Worm (Caenorhabditis elegans): ENCODE measurements around the gene nhx-5.

nhx-5 gene

ce11 chrX:10596420-10596907 lies 19.7 kb downstream of the nhx-5 start:
- TF ChIP-seq lin-39 (tag; optimal IDR thresholded peaks at IDR 0.05) = peak; percentile 16
- no peak for TF ChIP-seq nhr-76 (tag; optimal IDR thresholded peaks at IDR 0.05)
- TF ChIP-seq skn-1 (tag; optimal IDR thresholded peaks at IDR 0.05) = no peak

DNA sequence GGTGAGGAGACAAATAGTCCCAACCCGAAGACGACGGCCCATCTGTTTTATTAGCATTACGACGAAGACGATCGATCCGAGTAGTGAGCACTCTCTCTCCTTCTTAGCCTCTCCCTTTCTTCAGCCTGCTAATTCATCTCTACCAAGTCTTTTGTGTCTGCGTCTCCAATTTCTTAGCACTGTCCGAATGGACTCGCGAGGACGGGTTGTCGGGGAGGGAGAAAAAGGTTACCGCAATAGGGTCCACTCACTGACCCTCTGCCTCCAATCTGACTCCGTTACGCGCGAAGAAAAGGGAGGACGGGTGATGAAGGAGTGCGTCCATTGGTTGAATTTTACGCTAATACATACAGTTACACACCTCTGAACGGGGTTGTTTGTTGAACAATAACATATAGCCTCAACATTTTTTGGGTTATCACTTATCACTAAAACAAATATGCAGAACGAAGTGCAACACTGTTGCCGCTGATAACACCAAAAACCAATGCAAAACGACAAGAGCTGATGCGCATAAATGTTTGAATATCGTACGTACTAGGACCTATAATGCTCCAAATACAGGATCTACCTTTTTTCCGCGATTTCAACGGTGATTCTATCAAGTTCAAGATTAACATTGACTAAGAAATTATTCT lies 20.9 kb downstream of the nhx-5 start:
- TF ChIP-seq nhr-76 (tag; optimal IDR thresholded peaks at IDR 0.05) (no peak), daf-12 (tag; optimal IDR thresholded peaks at IDR 0.05) (no peak), elt-2 (tag; optimal IDR thresholded peaks at IDR 0.05) (peak; percentile 66), lsy-12 (tag; optimal IDR thresholded peaks at IDR 0.05) (peak; percentile 22), ztf-11 (tag; optimal IDR thresholded peaks at IDR 0.05) (no peak), skn-1 (tag; optimal IDR thresholded peaks at IDR 0.05) (no peak), jun-1 (tag; optimal IDR thresholded peaks at IDR 0.05) (no peak), elt-3 (tag; optimal IDR thresholded peaks at IDR 0.05) (no peak), pqm-1 (tag; optimal IDR thresholded peaks at IDR 0.05) (peak; percentile 15), nfya-1 (tag; optimal IDR thresholded peaks at IDR 0.05; ENCODE audit: insufficient read depth) (peak; percentile 93), sea-2 (GFP tag; optimal IDR thresholded peaks at IDR 0.05) (no peak), ztf-4 (tag; optimal IDR thresholded peaks at IDR 0.05) (no peak), elt-1 (tag; optimal IDR thresholded peaks at IDR 0.05) (no peak), pha-4 (tag; optimal IDR thresholded peaks at IDR 0.05) (peak; percentile 34), nhr-23 (tag; optimal IDR thresholded peaks at IDR 0.05) (no peak), eor-1 (tag; optimal IDR thresholded peaks at IDR 0.05) (no peak), fkh-10 (GFP tag; optimal IDR thresholded peaks at IDR 0.05) (no peak), nhr-25 (tag; optimal IDR thresholded peaks at IDR 0.05) (peak; percentile 11), ama-1 (optimal IDR thresholded peaks at IDR 0.05) (peak; percentile 33), unc-62 (GFP tag; optimal IDR thresholded peaks at IDR 0.05) (no peak), unc-39 (tag; optimal IDR thresholded peaks at IDR 0.05) (no peak), nhr-28 (tag; optimal IDR thresholded peaks at IDR 0.05) (no peak), lin-15B (tag; optimal IDR thresholded peaks at IDR 0.05) (no peak), snpc-4 (tag; optimal IDR thresholded peaks at IDR 0.05) (no peak), egl-5 (tag; optimal IDR thresholded peaks at IDR 0.05) (no peak), R02D3.7 (tag; optimal IDR thresholded peaks at IDR 0.05) (no peak), nhr-12 (tag; optimal IDR thresholded peaks at IDR 0.05) (no peak), ceh-9 (tag; optimal IDR thresholded peaks at IDR 0.05) (no peak), nhr-67 (tag; optimal IDR thresholded peaks at IDR 0.05) (no peak), nhr-237 (tag; optimal IDR thresholded peaks at IDR 0.05) (no peak), fos-1 (tag; optimal IDR thresholded peaks at IDR 0.05) (no peak), ZK546.5 (tag; optimal IDR thresholded peaks at IDR 0.05) (no peak), aly-2 (tag; optimal IDR thresholded peaks at IDR 0.05) (no peak), egl-27 (tag; optimal IDR thresholded peaks at IDR 0.05) (no peak), mml-1 (tag; optimal IDR thresholded peaks at IDR 0.05) (no peak), tbx-2 (tag; optimal IDR thresholded peaks at IDR 0.05) (no peak), hmg-11 (tag; optimal IDR thresholded peaks at IDR 0.05) (peak; percentile 55), fkh-2 (tag; optimal IDR thresholded peaks at IDR 0.05) (no peak), ceh-28 (tag; optimal IDR thresholded peaks at IDR 0.05) (peak; percentile 35), ceh-16 (tag; optimal IDR thresholded peaks at IDR 0.05) (no peak), ceh-82 (tag; optimal IDR thresholded peaks at IDR 0.05) (no peak), mdl-1 (tag; optimal IDR thresholded peaks at IDR 0.05) (no peak), nhr-43 (tag; optimal IDR thresholded peaks at IDR 0.05; ENCODE audit: poor library complexity, severe bottlenecking) (no peak), nhr-77 (tag; optimal IDR thresholded peaks at IDR 0.05) (no peak), lin-39 (tag; optimal IDR thresholded peaks at IDR 0.05) (peak; percentile 78), zag-1 (tag; optimal IDR thresholded peaks at IDR 0.05) (no peak), nhr-11 (tag; optimal IDR thresholded peaks at IDR 0.05) (no peak)
